Worm (Caenorhabditis elegans): ENCODE measurements around the gene zig-10.

- no peak for TF ChIP-seq nhr-12 (tag; optimal IDR thresholded peaks at IDR 0.05)
- no peak for TF ChIP-seq elt-2 (tag; optimal IDR thresholded peaks at IDR 0.05)
- no peak for TF ChIP-seq daf-12 (tag; optimal IDR thresholded peaks at IDR 0.05)
- TF ChIP-seq elt-3 (tag; optimal IDR thresholded peaks at IDR 0.05) = no peak
- TF ChIP-seq elt-1 (tag; optimal IDR thresholded peaks at IDR 0.05) = no peak
- no peak for TF ChIP-seq ztf-11 (tag; optimal IDR thresholded peaks at IDR 0.05)
- TF ChIP-seq nhr-76 (tag; optimal IDR thresholded peaks at IDR 0.05) = no peak
- TF ChIP-seq R02D3.7 (tag; optimal IDR thresholded peaks at IDR 0.05) = no peak
- TF ChIP-seq fkh-10 (GFP tag; optimal IDR thresholded peaks at IDR 0.05) = no peak
- no peak for TF ChIP-seq egl-27 (tag; optimal IDR thresholded peaks at IDR 0.05)
- no peak for TF ChIP-seq tbx-2 (tag; optimal IDR thresholded peaks at IDR 0.05)
- no peak for TF ChIP-seq unc-62 (GFP tag; optimal IDR thresholded peaks at IDR 0.05)
Measured at ce11 chrII:6366696-6367095, 31.8 kb upstream of the zig-10 start, which contains the start of gene ctsa-4.1.
